Worm (Caenorhabditis elegans) whole organism, mixed stage, embryonic: ENCODE data around the gene clec-169.

Source experiments
- M03D4.4 ChIP-seq: sonication (generic microtip); optimal IDR thresholded peaks from 2 replicates; lab custom pipeline; 2017; ENCODE audit warnings: mild to moderate bottlenecking, missing genetic modification characterization, missing compliant biosample characterization
- bed-3 ChIP-seq: fragments of 200-800 bp; sonication (Bioruptor generic); optimal IDR thresholded peaks from 3 replicates; lab custom pipeline; 2018; ENCODE audit warnings: mild to moderate bottlenecking, missing genetic modification characterization, moderate library complexity, missing compliant biosample characterization
- ceh-39 ChIP-seq: fragments of 150-350 bp; optimal IDR thresholded peaks from 2 replicates; lab custom pipeline; 2014; ENCODE audit warnings: missing biosample characterization, missing genetic modification characterization
- ceh-43 ChIP-seq: fragments of 200-800 bp; sonication (Bioruptor generic); optimal IDR thresholded peaks from 2 replicates; lab custom pipeline; 2018; ENCODE audit warnings: mild to moderate bottlenecking, missing genetic modification characterization, moderate library complexity, missing compliant biosample characterization
- ceh-83 ChIP-seq: fragments of 200-800 bp; sonication (Bioruptor generic); optimal IDR thresholded peaks from 2 replicates; lab custom pipeline; 2018; ENCODE audit warnings: mild to moderate bottlenecking, missing genetic modification characterization, missing compliant biosample characterization
- ces-1 ChIP-seq: fragments of 150-350 bp; optimal IDR thresholded peaks from 2 replicates; lab custom pipeline; 2014; ENCODE audit warnings: missing biosample characterization, missing genetic modification reagents, missing genetic modification characterization
- cnd-1 ChIP-seq: fragments of 200-800 bp; sonication (Bioruptor generic); optimal IDR thresholded peaks from 2 replicates; lab custom pipeline; 2018; ENCODE audit warnings: mild to moderate bottlenecking, missing genetic modification characterization, missing compliant biosample characterization
- drap-1 ChIP-seq: fragments of 200-800 bp; sonication (Bioruptor generic); optimal IDR thresholded peaks from 3 replicates; lab custom pipeline; 2018; ENCODE audit warnings: mild to moderate bottlenecking, missing genetic modification characterization, missing compliant biosample characterization
- elt-1 ChIP-seq: sonication (generic microtip); optimal IDR thresholded peaks from 2 replicates; lab custom pipeline; 2017; ENCODE audit warnings: missing genetic modification characterization, mild to moderate bottlenecking, missing compliant biosample characterization, antibody characterized with exemption, moderate library complexity, borderline replicate concordance; ENCODE audit not compliant: insufficient read depth
- elt-3 ChIP-seq: fragments of 150-350 bp; optimal IDR thresholded peaks from 2 replicates; lab custom pipeline; 2014; ENCODE audit warnings: missing biosample characterization, missing genetic modification characterization
- flh-1 ChIP-seq: fragments of 200-800 bp; sonication (Bioruptor generic); optimal IDR thresholded peaks from 2 replicates; lab custom pipeline; 2018; ENCODE audit warnings: mild to moderate bottlenecking, missing genetic modification characterization, moderate library complexity, missing compliant biosample characterization
- ham-2 ChIP-seq: fragments of 200-800 bp; sonication (Bioruptor generic); optimal IDR thresholded peaks from 2 replicates; lab custom pipeline; 2018; ENCODE audit warnings: mild to moderate bottlenecking, missing genetic modification characterization, missing compliant biosample characterization
- hlh-1 ChIP-seq: fragments of 150-350 bp; optimal IDR thresholded peaks from 2 replicates; lab custom pipeline; 2014; ENCODE audit warnings: missing biosample characterization, missing genetic modification reagents, missing genetic modification characterization
- lin-13 ChIP-seq: fragments of 150-350 bp; optimal IDR thresholded peaks from 2 replicates; lab custom pipeline; 2014; ENCODE audit warnings: missing biosample characterization, missing genetic modification characterization
- lin-32 ChIP-seq: fragments of 200-800 bp; sonication (Bioruptor generic); optimal IDR thresholded peaks from 2 replicates; lab custom pipeline; 2018; ENCODE audit warnings: mild to moderate bottlenecking, missing genetic modification characterization, missing compliant biosample characterization
- lsy-2 ChIP-seq: fragments of 150-350 bp; optimal IDR thresholded peaks from 2 replicates; lab custom pipeline; 2014; ENCODE audit warnings: missing biosample characterization, missing genetic modification characterization
- mab-5 ChIP-seq: fragments of 150-350 bp; optimal IDR thresholded peaks from 2 replicates; lab custom pipeline; 2014; ENCODE audit warnings: missing biosample characterization, missing genetic modification characterization
- mep-1 ChIP-seq: fragments of 150-350 bp; optimal IDR thresholded peaks from 2 replicates; lab custom pipeline; 2017; ENCODE audit warnings: missing biosample characterization, missing genetic modification reagents, missing genetic modification characterization, inconsistent platforms
- nhr-12 ChIP-seq: fragments of 150-350 bp; optimal IDR thresholded peaks from 2 replicates; lab custom pipeline; 2014; ENCODE audit warnings: missing biosample characterization, missing genetic modification characterization
- nhr-2 ChIP-seq: fragments of 150-350 bp; optimal IDR thresholded peaks from 2 replicates; lab custom pipeline; 2014; ENCODE audit warnings: missing biosample characterization, missing genetic modification characterization
- nhr-237 ChIP-seq: fragments of 150-350 bp; optimal IDR thresholded peaks from 2 replicates; lab custom pipeline; 2014; ENCODE audit warnings: missing biosample characterization, missing genetic modification characterization
- nhr-28 ChIP-seq: fragments of 150-350 bp; optimal IDR thresholded peaks from 2 replicates; lab custom pipeline; 2014; ENCODE audit warnings: missing biosample characterization, missing genetic modification characterization
- nhr-76 ChIP-seq: sonication (generic microtip); optimal IDR thresholded peaks from 2 replicates; lab custom pipeline; 2017; ENCODE audit warnings: missing biosample characterization, missing genetic modification characterization
- pha-4 ChIP-seq: fragments of 150-350 bp; optimal IDR thresholded peaks from 2 replicates; lab custom pipeline; 2018; ENCODE audit warnings: missing biosample characterization, missing genetic modification reagents, missing genetic modification characterization
- sptf-1 ChIP-seq: sonication (generic microtip); optimal IDR thresholded peaks from 2 replicates; lab custom pipeline; 2017; ENCODE audit warnings: mild to moderate bottlenecking, missing genetic modification characterization, moderate library complexity, missing compliant biosample characterization
- tbx-8 ChIP-seq: fragments of 200-800 bp; sonication (Bioruptor generic); optimal IDR thresholded peaks from 2 replicates; lab custom pipeline; 2018; ENCODE audit warnings: mild to moderate bottlenecking, missing genetic modification characterization, moderate library complexity, missing compliant biosample characterization
- unc-120 ChIP-seq: sonication (generic microtip); optimal IDR thresholded peaks from 2 replicates; lab custom pipeline; 2017; ENCODE audit warnings: missing genetic modification characterization, missing compliant biosample characterization; ENCODE audit not compliant: poor library complexity, severe bottlenecking
- unc-39 ChIP-seq: fragments of 150-350 bp; optimal IDR thresholded peaks from 2 replicates; lab custom pipeline; 2014; ENCODE audit warnings: missing biosample characterization, missing genetic modification characterization
- unc-62 ChIP-seq: fragments of 150-350 bp; optimal IDR thresholded peaks from 2 replicates; lab custom pipeline; 2014; ENCODE audit warnings: missing biosample characterization, missing genetic modification reagents, missing genetic modification characterization
- ztf-11 ChIP-seq: fragments of 150-350 bp; optimal IDR thresholded peaks from 2 replicates; lab custom pipeline; 2014; ENCODE audit warnings: missing biosample characterization, missing genetic modification characterization

The clec-169 gene

DNA sequence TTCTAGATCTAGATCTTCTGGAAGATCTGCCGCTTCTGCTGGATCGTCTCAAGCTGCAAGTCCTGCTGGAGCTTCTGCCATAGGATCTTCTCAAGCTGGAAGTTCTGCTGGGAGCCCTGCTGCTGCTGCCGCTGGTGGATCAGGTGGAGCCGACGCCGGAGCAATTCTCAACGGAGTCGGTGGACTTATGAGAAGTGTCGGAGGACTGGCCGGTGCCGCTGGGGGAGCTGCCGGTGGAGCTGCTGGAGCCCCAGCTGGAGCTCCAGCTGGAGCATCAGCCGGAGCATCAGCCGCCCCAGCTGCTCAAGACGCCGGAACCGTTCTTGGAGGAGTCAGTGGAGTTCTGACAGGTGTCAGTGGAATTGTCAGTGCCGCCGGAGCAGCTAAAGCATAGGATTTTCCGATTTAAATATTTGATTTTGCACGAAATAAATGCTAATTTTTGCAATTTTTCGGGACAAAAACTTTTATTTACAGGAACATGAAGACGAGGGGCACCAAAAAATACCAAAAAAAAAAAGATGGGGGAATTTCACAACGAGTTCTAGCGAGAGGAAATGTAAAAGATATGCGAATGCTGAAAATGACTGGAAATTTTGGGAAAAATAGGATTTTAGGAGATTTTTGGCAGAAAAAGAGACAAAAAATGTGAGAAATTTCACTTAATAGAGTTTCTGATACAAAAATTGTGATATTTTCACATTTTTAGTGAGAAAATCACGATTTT lies 28.5 kb upstream of the clec-169 start:
- no peak for TF ChIP-seq elt-1 (tag; lab: Kevin White, UChicago)
- TF ChIP-seq M03D4.4, result no peak
- TF ChIP-seq mab-5 (tag; lab: Kevin White, UChicago), result no peak
- TF ChIP-seq unc-120, result no peak
- no peak for TF ChIP-seq unc-39 (tag; lab: Kevin White, UChicago)
- TF ChIP-seq nhr-237 (tag; lab: Kevin White, UChicago), result no peak
- TF ChIP-seq ham-2 (GFP tag; lab: Kevin White, UChicago), result no peak
- no peak for TF ChIP-seq cnd-1 (tag; lab: Kevin White, UChicago)
- no peak for TF ChIP-seq ztf-11 (tag; lab: Kevin White, UChicago)
- TF ChIP-seq ceh-43 (GFP tag; lab: Kevin White, UChicago), result no peak
- no peak for TF ChIP-seq flh-1 (GFP tag; lab: Kevin White, UChicago)
- no peak for TF ChIP-seq nhr-76
- TF ChIP-seq nhr-12, result no peak
- TF ChIP-seq bed-3 (GFP tag; lab: Kevin White, UChicago), result no peak
- no peak for TF ChIP-seq pha-4

- TF ChIP-seq ceh-39 (tag; lab: Kevin White, UChicago) (no peak), elt-1 (tag; lab: Kevin White, UChicago) (no peak), sptf-1 (tag; lab: Kevin White, UChicago) (no peak), nhr-12 (no peak), hlh-1 (tag; lab: Kevin White, UChicago) (no peak), ceh-83 (GFP tag; lab: Kevin White, UChicago) (no peak), drap-1 (no peak), nhr-2 (tag; lab: Kevin White, UChicago) (no peak), elt-3 (tag; lab: Kevin White, UChicago) (no peak), unc-120 (no peak), unc-62 (GFP tag; lab: Kevin White, UChicago) (no peak), tbx-8 (GFP tag; lab: Kevin White, UChicago) (no peak), nhr-237 (tag; lab: Kevin White, UChicago) (no peak), lin-32 (no peak)
Observed at ce11 chrIV:1234780-1235179, 26.3 kb upstream of the clec-169 start.

ce11 chrIV:1235785-1236184 lies 25.3 kb upstream of the clec-169 start:
- TF ChIP-seq nhr-76, result no peak
- TF ChIP-seq nhr-2 (tag; lab: Kevin White, UChicago), result no peak

ce11 chrIV:1238147-1238546 lies 23.0 kb upstream of the clec-169 start:
- TF ChIP-seq flh-1 (GFP tag; lab: Kevin White, UChicago) (no peak), nhr-2 (tag; lab: Kevin White, UChicago) (no peak), unc-62 (GFP tag; lab: Kevin White, UChicago) (no peak), ceh-39 (tag; lab: Kevin White, UChicago) (no peak), nhr-28 (no peak)

DNA sequence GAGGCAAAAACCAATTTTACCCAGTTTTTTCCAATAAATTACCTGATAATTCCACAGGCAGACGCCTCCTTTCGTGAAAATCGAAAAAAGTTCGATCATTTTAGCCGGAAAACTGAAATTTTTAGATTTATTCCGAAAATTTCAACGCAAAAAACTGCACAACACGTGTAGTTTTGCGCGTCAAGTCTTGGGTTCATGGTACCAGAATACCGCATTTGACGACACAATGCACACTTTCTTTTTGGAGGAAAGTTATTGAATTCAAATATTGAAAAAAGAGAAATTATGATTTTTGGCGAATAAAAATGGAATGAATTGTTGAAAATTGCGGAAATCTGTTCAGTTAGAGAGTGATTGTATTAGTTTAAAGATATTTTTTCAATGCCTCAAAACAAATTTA lies 21.4 kb upstream of the clec-169 start, which contains the start of gene F38A1.8:
F38A1.8 (minus strand) TSS at position 167 of the 400 bp plus-strand sequence.
- TF ChIP-seq lsy-2 (tag; lab: Kevin White, UChicago) (peak; percentile 64), pha-4 (peak; percentile 32), nhr-237 (tag; lab: Kevin White, UChicago) (peak; percentile 64), tbx-8 (GFP tag; lab: Kevin White, UChicago) (no peak), ceh-39 (tag; lab: Kevin White, UChicago) (no peak), lin-13 (tag; lab: Kevin White, UChicago) (peak; percentile 51), nhr-12 (no peak), mep-1 (tag; lab: Kevin White, UChicago) (peak; percentile 36), ham-2 (GFP tag; lab: Kevin White, UChicago) (no peak)

DNA sequence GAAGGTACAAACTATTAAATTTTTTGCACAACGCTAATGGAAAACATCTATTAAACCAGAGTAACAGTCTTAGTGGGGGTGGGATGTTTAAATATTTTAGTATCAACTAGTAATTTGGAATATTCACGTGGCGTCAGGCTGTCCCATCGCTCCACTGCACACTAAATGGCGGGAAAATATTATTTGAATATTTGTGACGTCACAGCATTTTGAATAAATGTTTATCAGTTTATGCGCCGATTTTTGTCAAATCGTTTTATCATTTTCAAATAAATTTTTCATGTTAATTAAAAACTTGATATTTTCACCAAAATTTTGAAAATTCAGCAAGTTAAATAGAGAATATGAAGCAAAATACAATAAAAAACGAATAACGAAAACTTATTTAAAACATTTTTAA lies 17.8 kb upstream of the clec-169 start, which contains the start of gene F38A1.15:
F38A1.15 (minus strand) TSS at position 101 of the 400 bp plus-strand sequence.
- TF ChIP-seq ces-1 (GFP tag; lab: Kevin White, UChicago) (no peak), nhr-76 (no peak), mep-1 (tag; lab: Kevin White, UChicago) (no peak), ceh-43 (GFP tag; lab: Kevin White, UChicago) (no peak), M03D4.4 (no peak), nhr-12 (no peak), unc-120 (no peak), ceh-83 (GFP tag; lab: Kevin White, UChicago) (no peak), pha-4 (no peak), cnd-1 (tag; lab: Kevin White, UChicago) (no peak), elt-3 (tag; lab: Kevin White, UChicago) (no peak)
